Fruit fly (Drosophila melanogaster): Measurements from ENCODE around the gene CG14671.

The CG14671 gene

dm6 chr3R:5613114-5613443 lies 48.5 kb upstream of the CG14671 start, which contains the start of gene Atu (continued):
- TF ChIP-seq dpn (GFP tag; optimal IDR thresholded peaks at IDR 0.05), result peak in 1 of 2 experiments; percentile 16
- no peak for TF ChIP-seq gcm2 (GFP tag; optimal IDR thresholded peaks at IDR 0.05)
- no peak for TF ChIP-seq dmrt99B (tag; optimal IDR thresholded peaks at IDR 0.05)
- no peak for TF ChIP-seq mam (GFP tag; optimal IDR thresholded peaks at IDR 0.05)
- TF ChIP-seq fru (optimal IDR thresholded peaks at IDR 0.05), result no peak
- no peak for TF ChIP-seq Stat92E (GFP tag; optimal IDR thresholded peaks at IDR 0.05)
- TF ChIP-seq fd64A (GFP tag; optimal IDR thresholded peaks at IDR 0.05), result no peak
- TF ChIP-seq HmgZ (tag; optimal IDR thresholded peaks at IDR 0.05), result peak; percentile 79
- no peak for TF ChIP-seq CG5953 (GFP tag; IDR thresholded peaks at IDR 0.05)
- no peak for TF ChIP-seq CG10543 (GFP tag; optimal IDR thresholded peaks at IDR 0.05)
- peak; percentile 24 for TF ChIP-seq CG17359 (tag; optimal IDR thresholded peaks at IDR 0.05)
- no peak for TF ChIP-seq jing (GFP tag; optimal IDR thresholded peaks at IDR 0.05)
- no peak for TF ChIP-seq CG17328 (GFP tag; IDR thresholded peaks at IDR 0.05)
- TF ChIP-seq hb (GFP tag; IDR thresholded peaks at IDR 0.05; ENCODE audit: partially characterized antibody), result peak; percentile 94
- TF ChIP-seq mld (GFP tag; IDR thresholded peaks at IDR 0.05; ENCODE audit: partially characterized antibody), result peak; percentile 42; the same call in 1 of the 3 replicates
- TF ChIP-seq CG7357 (GFP tag; IDR thresholded peaks at IDR 0.05), result no peak
- no peak for TF ChIP-seq BtbVII (GFP tag; optimal IDR thresholded peaks at IDR 0.05)
- TF ChIP-seq gsb (GFP tag; IDR thresholded peaks at IDR 0.05), result no peak
- TF ChIP-seq Xrp1 (GFP tag; IDR thresholded peaks at IDR 0.05), result no peak
- TF ChIP-seq CG8089 (GFP tag; optimal IDR thresholded peaks at IDR 0.05), result peak; percentile 46
- TF ChIP-seq CG15601 (tag; optimal IDR thresholded peaks at IDR 0.05), result peak; percentile 28
- TF ChIP-seq CG34224 (GFP tag; IDR thresholded peaks at IDR 0.05; ENCODE audit: partially characterized antibody), result peak; percentile 94
- TF ChIP-seq CG8388 (GFP tag; optimal IDR thresholded peaks at IDR 0.05), result no peak
- no peak for TF ChIP-seq CG10959 (GFP tag; IDR thresholded peaks at IDR 0.05)
- TF ChIP-seq ato (GFP tag; IDR thresholded peaks at IDR 0.05; ENCODE audit: partially characterized antibody), result peak; percentile 73; the same call in 1 of the 2 replicates
- peak; percentile 38 for TF ChIP-seq pho (GFP tag; optimal IDR thresholded peaks at IDR 0.05)
- TF ChIP-seq Mrtf (GFP tag; IDR thresholded peaks at IDR 0.05), result no peak
- TF ChIP-seq CG10654 (GFP tag; optimal IDR thresholded peaks at IDR 0.05), result no peak
- TF ChIP-seq Dek (tag; optimal IDR thresholded peaks at IDR 0.05), result peak; percentile 13
- peak; percentile 3 for TF ChIP-seq Max (GFP tag; optimal IDR thresholded peaks at IDR 0.05)
- no peak for TF ChIP-seq gem (tag; optimal IDR thresholded peaks at IDR 0.05)
- no peak for TF ChIP-seq Elba2 (GFP tag; optimal IDR thresholded peaks at IDR 0.05)
- no peak for TF ChIP-seq CG16863 (GFP tag; optimal IDR thresholded peaks at IDR 0.05)
- peak; percentile 32 for TF ChIP-seq CG10979 (tag; optimal IDR thresholded peaks at IDR 0.05)
- TF ChIP-seq Hmx (GFP tag; optimal IDR thresholded peaks at IDR 0.05), result no peak
- TF ChIP-seq CG11456 (GFP tag; IDR thresholded peaks at IDR 0.05), result no peak
- peak; percentile 54 for TF ChIP-seq CG30403 (GFP tag; optimal IDR thresholded peaks at IDR 0.05)
- peak; percentile 3 for TF ChIP-seq Fer1 (GFP tag; optimal IDR thresholded peaks at IDR 0.05)
- TF ChIP-seq CG31388 (GFP tag; optimal IDR thresholded peaks at IDR 0.05), result no peak
- no peak for TF ChIP-seq CG15011 (GFP tag; optimal IDR thresholded peaks at IDR 0.05)
- no peak for TF ChIP-seq CG9609 (GFP tag; optimal IDR thresholded peaks at IDR 0.05)
- TF ChIP-seq zen (tag; optimal IDR thresholded peaks at IDR 0.05), result peak; percentile 26
- no peak for TF ChIP-seq CG6813 (GFP tag; optimal IDR thresholded peaks at IDR 0.05)
- no peak for TF ChIP-seq CG8290 (GFP tag; optimal IDR thresholded peaks at IDR 0.05)
- peak in 1 of 2 experiments; percentile 57 for TF ChIP-seq CG8290 (tag; optimal IDR thresholded peaks at IDR 0.05)
- no peak for TF ChIP-seq Ptx1 (GFP tag; IDR thresholded peaks at IDR 0.05)
- TF ChIP-seq fd3F (GFP tag; optimal IDR thresholded peaks at IDR 0.05), result no peak
- TF ChIP-seq CG9727 (GFP tag; optimal IDR thresholded peaks at IDR 0.05), result peak; percentile 32
- TF ChIP-seq CG31365 (tag; optimal IDR thresholded peaks at IDR 0.05), result no peak
- TF ChIP-seq CG32532 (GFP tag; IDR thresholded peaks at IDR 0.05), result no peak
- no peak for TF ChIP-seq mirr (GFP tag; optimal IDR thresholded peaks at IDR 0.05)
- peak; percentile 76 for TF ChIP-seq MBD-R2 (GFP tag; IDR thresholded peaks at IDR 0.05)
